Worm (Caenorhabditis elegans): Measurements from ENCODE around the gene cest-35.1.

cest-35.1 gene

ce11 chrV:5269024-5269535 lies 26.1 kb upstream of the cest-35.1 start, which contains the start of gene penr-1:
Gene penr-1 (plus strand): TSS chrV:5269485.
- TF ChIP-seq nhr-76 (tag; optimal IDR thresholded peaks at IDR 0.05) = no peak
- peak; percentile 22 for TF ChIP-seq lin-13 (tag; optimal IDR thresholded peaks at IDR 0.05)
- TF ChIP-seq lsy-2 (tag; optimal IDR thresholded peaks at IDR 0.05) = peak; percentile 26
- peak; percentile 50 for TF ChIP-seq ces-1 (GFP tag; optimal IDR thresholded peaks at IDR 0.05)
- TF ChIP-seq mep-1 (tag; optimal IDR thresholded peaks at IDR 0.05) = peak; percentile 41
- no peak for TF ChIP-seq drap-1 (GFP tag; optimal IDR thresholded peaks at IDR 0.05)
- no peak for TF ChIP-seq ceh-43 (GFP tag; optimal IDR thresholded peaks at IDR 0.05)
- no peak for TF ChIP-seq ceh-39 (tag; optimal IDR thresholded peaks at IDR 0.05)
- no peak for TF ChIP-seq sptf-1 (tag; optimal IDR thresholded peaks at IDR 0.05)

ce11 chrV:5265581-5265980 lies 22.6 kb upstream of the cest-35.1 start, which contains the start of the genes srt-69 and B0238.12:
Gene srt-69 (minus strand): TSS chrV:5265681.
Gene B0238.12 (plus strand): TSS chrV:5265844.
- TF ChIP-seq nhr-2 (tag; optimal IDR thresholded peaks at IDR 0.05) = no peak
- no peak for TF ChIP-seq hlh-1 (tag; optimal IDR thresholded peaks at IDR 0.05)
- TF ChIP-seq mab-5 (tag; optimal IDR thresholded peaks at IDR 0.05) = no peak

- TF ChIP-seq mls-2 (tag; optimal IDR thresholded peaks at IDR 0.05) (no peak), bed-3 (GFP tag; optimal IDR thresholded peaks at IDR 0.05) (no peak), ceh-83 (GFP tag; optimal IDR thresholded peaks at IDR 0.05) (no peak), lsy-2 (tag; optimal IDR thresholded peaks at IDR 0.05) (no peak), ztf-11 (tag; optimal IDR thresholded peaks at IDR 0.05) (no peak), ceh-43 (GFP tag; optimal IDR thresholded peaks at IDR 0.05) (no peak), elt-3 (tag; optimal IDR thresholded peaks at IDR 0.05) (no peak), cnd-1 (tag; optimal IDR thresholded peaks at IDR 0.05) (no peak)
Measured at ce11 chrV:5262999-5263398, 20.1 kb upstream of the cest-35.1 start, which contains the start of gene cest-30. Gene cest-30 (minus strand): TSS chrV:5263099.

DNA sequence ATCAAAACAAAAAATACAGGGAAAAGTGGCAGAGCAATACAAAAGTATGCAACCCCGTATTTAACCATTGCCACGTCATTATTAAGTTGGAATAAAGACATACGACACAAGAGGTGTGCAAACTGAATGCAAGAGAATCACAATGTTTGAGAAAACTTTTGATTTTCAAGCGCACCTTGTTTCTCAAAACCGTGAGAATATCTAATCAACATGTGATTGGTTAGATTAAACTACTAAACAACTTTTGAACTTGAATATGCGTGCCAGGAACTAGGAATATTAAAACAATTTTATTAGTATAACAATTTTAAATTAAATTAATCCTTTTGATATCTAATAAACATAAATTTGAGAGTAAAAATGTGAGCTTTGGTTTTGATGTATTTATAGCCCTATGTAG lies 16.5 kb upstream of the cest-35.1 start, which contains the start of gene srt-70:
Gene srt-70 (minus strand): TSS at position 101 of the 400 bp plus-strand sequence.
- no peak for TF ChIP-seq unc-120 (tag; optimal IDR thresholded peaks at IDR 0.05; ENCODE audit: poor library complexity, severe bottlenecking)
- TF ChIP-seq elt-1 (tag; optimal IDR thresholded peaks at IDR 0.05; ENCODE audit: borderline replicate concordance, insufficient read depth) = no peak
- TF ChIP-seq M03D4.4 (tag; optimal IDR thresholded peaks at IDR 0.05) = no peak
- TF ChIP-seq ham-2 (GFP tag; optimal IDR thresholded peaks at IDR 0.05) = no peak
- no peak for TF ChIP-seq nhr-12 (tag; optimal IDR thresholded peaks at IDR 0.05)
- TF ChIP-seq lsy-2 (tag; optimal IDR thresholded peaks at IDR 0.05) = no peak
- no peak for TF ChIP-seq hlh-1 (tag; optimal IDR thresholded peaks at IDR 0.05)
- no peak for TF ChIP-seq ces-1 (GFP tag; optimal IDR thresholded peaks at IDR 0.05)
- TF ChIP-seq drap-1 (GFP tag; optimal IDR thresholded peaks at IDR 0.05) = no peak
- TF ChIP-seq flh-1 (GFP tag; optimal IDR thresholded peaks at IDR 0.05) = no peak
- TF ChIP-seq nhr-237 (tag; optimal IDR thresholded peaks at IDR 0.05) = no peak
- TF ChIP-seq pha-4 (tag; optimal IDR thresholded peaks at IDR 0.05) = no peak
- no peak for TF ChIP-seq unc-39 (tag; optimal IDR thresholded peaks at IDR 0.05)
- no peak for TF ChIP-seq ztf-11 (tag; optimal IDR thresholded peaks at IDR 0.05)

DNA sequence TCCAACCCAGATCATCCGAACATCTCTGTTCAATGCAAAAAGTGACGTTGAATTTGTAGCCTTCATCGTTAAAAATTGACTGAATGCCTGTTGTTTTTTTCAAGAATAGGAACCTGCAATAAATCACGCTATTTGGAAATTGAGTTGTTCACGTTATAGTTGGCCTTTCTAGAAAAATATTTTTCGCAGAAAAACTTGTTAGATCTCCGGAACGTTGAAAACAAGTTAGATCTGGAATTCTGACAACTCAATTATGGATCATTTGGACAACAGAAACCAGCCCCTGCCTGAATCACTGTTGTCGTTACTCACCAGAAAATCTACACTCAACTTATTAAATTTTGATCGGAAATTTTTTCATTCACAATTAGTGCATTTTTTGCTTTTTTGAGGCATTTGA lies 14.4 kb upstream of the cest-35.1 start, which contains the start of gene srt-67:
Gene srt-67 (minus strand): TSS at position 101 of the 400 bp plus-strand sequence.
- no peak for TF ChIP-seq ham-2 (GFP tag; optimal IDR thresholded peaks at IDR 0.05)
- TF ChIP-seq mls-2 (tag; optimal IDR thresholded peaks at IDR 0.05) = no peak
- no peak for TF ChIP-seq elt-1 (tag; optimal IDR thresholded peaks at IDR 0.05; ENCODE audit: borderline replicate concordance, insufficient read depth)
- TF ChIP-seq snpc-4 (tag; optimal IDR thresholded peaks at IDR 0.05) = no peak
- no peak for TF ChIP-seq M03D4.4 (tag; optimal IDR thresholded peaks at IDR 0.05)
- TF ChIP-seq tbx-8 (GFP tag; optimal IDR thresholded peaks at IDR 0.05) = no peak
- no peak for TF ChIP-seq flh-1 (GFP tag; optimal IDR thresholded peaks at IDR 0.05)
- no peak for TF ChIP-seq ztf-11 (tag; optimal IDR thresholded peaks at IDR 0.05)
- TF ChIP-seq mab-5 (tag; optimal IDR thresholded peaks at IDR 0.05) = no peak
- TF ChIP-seq blmp-1 (tag; optimal IDR thresholded peaks at IDR 0.05) = no peak
- no peak for TF ChIP-seq zip-8 (tag; optimal IDR thresholded peaks at IDR 0.05)
